Worm (Caenorhabditis elegans): ENCODE measurements around the gene cytb-5.1.
A peak's percentile ranks its signal among the peaks of the same experiment; 100 is the strongest.

The cytb-5.1 gene

DNA sequence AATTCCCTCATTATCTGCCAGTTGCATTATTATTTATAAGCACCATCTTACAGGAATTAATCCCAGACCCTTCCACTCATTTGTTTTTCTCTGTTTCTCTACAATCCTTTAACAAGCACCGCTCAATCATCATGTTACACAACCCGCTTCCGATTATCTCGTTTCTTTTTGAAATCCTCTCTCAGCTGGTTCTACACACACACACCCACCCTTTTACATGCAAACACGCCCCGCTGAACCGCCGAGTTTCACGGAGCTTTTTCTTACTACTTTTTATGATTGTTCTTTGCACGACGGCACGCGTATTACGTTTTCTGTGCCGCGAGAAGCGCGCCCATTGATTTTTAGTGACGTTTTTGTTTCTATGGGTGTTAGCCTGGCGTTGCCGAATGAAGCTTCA lies 28.0 kb upstream of the cytb-5.1 start (continued):
- TF ChIP-seq set-16 (GFP tag; IDR thresholded peaks at IDR 0.05) (no peak), lsy-2 (tag; optimal IDR thresholded peaks at IDR 0.05) (peak in 1 of 2 experiments; percentile 51), lim-7 (GFP tag; IDR thresholded peaks at IDR 0.05) (no peak), hlh-11 (tag; optimal IDR thresholded peaks at IDR 0.05) (peak; percentile 63), madf-5 (GFP tag; IDR thresholded peaks at IDR 0.05) (no peak)

DNA sequence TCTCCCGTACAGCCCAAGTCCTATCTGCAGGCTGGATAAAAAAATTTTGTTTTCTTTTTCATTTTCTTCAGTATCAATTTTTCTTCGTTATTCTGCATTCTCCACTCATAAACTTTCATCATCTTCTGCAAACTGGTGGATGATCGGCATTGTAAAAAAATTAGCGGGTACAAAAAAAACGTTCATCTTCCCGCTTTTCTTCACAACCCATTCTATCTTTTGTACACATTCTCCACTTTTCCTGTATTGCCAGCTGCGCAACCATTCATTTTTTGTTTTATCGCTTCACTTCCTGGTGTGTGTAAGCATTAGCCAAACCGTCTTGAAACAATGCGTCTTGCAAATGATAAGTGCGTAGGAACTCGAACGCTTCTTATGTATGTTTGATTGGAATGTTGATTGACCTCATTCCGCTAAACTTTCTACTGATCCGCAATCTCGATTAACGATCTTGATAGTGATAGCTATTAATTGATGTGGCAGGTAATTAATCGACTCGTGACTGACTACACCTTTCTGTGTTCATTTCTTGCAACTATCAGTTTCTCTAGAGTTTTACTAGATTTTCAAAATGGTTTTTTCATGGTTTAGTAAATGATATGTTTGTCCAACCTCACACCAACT lies 27.2 kb upstream of the cytb-5.1 start:
- TF ChIP-seq ctbp-1 (GFP tag; IDR thresholded peaks at IDR 0.05) (peak; percentile 47; the same call in 1 of the 2 replicates), lin-1 (GFP tag; IDR thresholded peaks at IDR 0.05) (no peak), dve-1 (tag; optimal IDR thresholded peaks at IDR 0.05; ENCODE audit: insufficient read depth) (peak; percentile 41), saeg-2 (GFP tag; IDR thresholded peaks at IDR 0.05) (0 out of 2 replicates have a peak, but pooled peaks have one; percentile 41), mxl-3 (GFP tag; optimal IDR thresholded peaks at IDR 0.05) (peak; percentile 32), php-3 (GFP tag; IDR thresholded peaks at IDR 0.05) (peak; percentile 54; the same call in 1 of the 2 replicates), nhr-77 (tag; optimal IDR thresholded peaks at IDR 0.05) (peak; percentile 55), duxl-1 (tag; optimal IDR thresholded peaks at IDR 0.05; ENCODE audit: poor library complexity) (no peak), madf-5 (GFP tag; IDR thresholded peaks at IDR 0.05) (no peak), hlh-30 (tag; optimal IDR thresholded peaks at IDR 0.05; ENCODE audit: insufficient read depth) (peak; percentile 37), nhr-28 (tag; optimal IDR thresholded peaks at IDR 0.05) (peak; percentile 99), daf-16 (GFP tag; optimal IDR thresholded peaks at IDR 0.05) (no peak), daf-16 (tag; optimal IDR thresholded peaks at IDR 0.05) (peak; percentile 45), lin-15B (tag; optimal IDR thresholded peaks at IDR 0.05) (no peak), lsy-2 (tag; optimal IDR thresholded peaks at IDR 0.05) (peak in 1 of 2 experiments; percentile 15), unc-62 (GFP tag; optimal IDR thresholded peaks at IDR 0.05 in 1 of 2) (peak in 1 of 2 experiments; percentile 95), unc-62 (tag; optimal IDR thresholded peaks at IDR 0.05) (no peak), tag-97 (GFP tag; IDR thresholded peaks at IDR 0.05) (no peak), egl-43 (GFP tag; IDR thresholded peaks at IDR 0.05) (no peak), nhr-25 (tag; optimal IDR thresholded peaks at IDR 0.05; ENCODE audit: borderline replicate concordance, insufficient read depth) (peak; percentile 19), nhr-48 (tag; optimal IDR thresholded peaks at IDR 0.05) (peak; percentile 85), tra-1 (GFP tag; IDR thresholded peaks at IDR 0.05) (peak; percentile 33; the same call in 1 of the 2 replicates), dmd-6 (GFP tag; IDR thresholded peaks at IDR 0.05) (peak; percentile 58), hlh-11 (tag; optimal IDR thresholded peaks at IDR 0.05) (peak; percentile 68), mep-1 (tag; optimal IDR thresholded peaks at IDR 0.05) (peak; percentile 19), ztf-7 (tag; optimal IDR thresholded peaks at IDR 0.05) (peak; percentile 19)

ce11 chrX:13975314-13975713 lies 26.4 kb upstream of the cytb-5.1 start, which contains the start of gene F48F7.5:
TSS of gene F48F7.5 (plus strand) at chrX:13975653.
- no peak for TF ChIP-seq nhr-77 (tag; optimal IDR thresholded peaks at IDR 0.05)
- peak; percentile 79 for TF ChIP-seq nhr-28 (tag; optimal IDR thresholded peaks at IDR 0.05)
- peak in 1 of 2 experiments; percentile 15 for TF ChIP-seq hif-1 (tag; optimal IDR thresholded peaks at IDR 0.05)
- no peak for TF ChIP-seq nhr-41 (GFP tag; IDR thresholded peaks at IDR 0.05)
- TF ChIP-seq egl-27 (tag; optimal IDR thresholded peaks at IDR 0.05), result no peak
- TF ChIP-seq tra-1 (GFP tag; IDR thresholded peaks at IDR 0.05), result 0 out of 2 replicates have a peak, but pooled peaks have one; percentile 30
- peak; percentile 97 for TF ChIP-seq aha-1 (tag)
- TF ChIP-seq lin-13 (GFP tag; optimal IDR thresholded peaks at IDR 0.05), result no peak
- no peak for TF ChIP-seq Y48G9A.11 (GFP tag; IDR thresholded peaks at IDR 0.05)
- no peak for TF ChIP-seq ceh-32 (tag; optimal IDR thresholded peaks at IDR 0.05; ENCODE audit: poor library complexity)
- TF ChIP-seq mxl-3 (GFP tag; optimal IDR thresholded peaks at IDR 0.05), result peak; percentile 58
- no peak; the same call in 1 of the 2 replicates for TF ChIP-seq ceh-20 (GFP tag; IDR thresholded peaks at IDR 0.05)
- TF ChIP-seq mes-2 (tag; optimal IDR thresholded peaks at IDR 0.05; ENCODE audit: poor library complexity, severe bottlenecking), result peak; percentile 27
- TF ChIP-seq nhr-11 (tag; optimal IDR thresholded peaks at IDR 0.05), result peak; percentile 53
- peak in 1 of 2 experiments; percentile 48 for TF ChIP-seq lsy-2 (tag; optimal IDR thresholded peaks at IDR 0.05)
- no peak for TF ChIP-seq set-16 (GFP tag; IDR thresholded peaks at IDR 0.05)
- TF ChIP-seq lir-3 (tag; optimal IDR thresholded peaks at IDR 0.05), result no peak
- no peak for TF ChIP-seq lin-1 (GFP tag; IDR thresholded peaks at IDR 0.05)
- peak in 1 of 2 experiments; percentile 94 for TF ChIP-seq daf-16 (GFP tag; optimal IDR thresholded peaks at IDR 0.05)
- no peak for TF ChIP-seq daf-16 (tag; optimal IDR thresholded peaks at IDR 0.05)
- peak; percentile 80 for TF ChIP-seq hlh-11 (tag; optimal IDR thresholded peaks at IDR 0.05)
- peak; percentile 41 for TF ChIP-seq dmd-6 (GFP tag; IDR thresholded peaks at IDR 0.05)
- no peak for TF ChIP-seq F49E8.2 (tag; optimal IDR thresholded peaks at IDR 0.05; ENCODE audit: borderline replicate concordance)
- TF ChIP-seq mdl-1 (tag; optimal IDR thresholded peaks at IDR 0.05), result peak in 1 of 2 experiments; percentile 79
- no peak for TF ChIP-seq lin-15B (tag; optimal IDR thresholded peaks at IDR 0.05)
- peak; percentile 83 for TF ChIP-seq hlh-30 (tag; optimal IDR thresholded peaks at IDR 0.05; ENCODE audit: insufficient read depth)
- TF ChIP-seq tag-97 (GFP tag; IDR thresholded peaks at IDR 0.05), result no peak

Measured in whole organism, L4 larva.